Fruit fly (Drosophila melanogaster): ENCODE data around the gene E2f2.

DNA sequence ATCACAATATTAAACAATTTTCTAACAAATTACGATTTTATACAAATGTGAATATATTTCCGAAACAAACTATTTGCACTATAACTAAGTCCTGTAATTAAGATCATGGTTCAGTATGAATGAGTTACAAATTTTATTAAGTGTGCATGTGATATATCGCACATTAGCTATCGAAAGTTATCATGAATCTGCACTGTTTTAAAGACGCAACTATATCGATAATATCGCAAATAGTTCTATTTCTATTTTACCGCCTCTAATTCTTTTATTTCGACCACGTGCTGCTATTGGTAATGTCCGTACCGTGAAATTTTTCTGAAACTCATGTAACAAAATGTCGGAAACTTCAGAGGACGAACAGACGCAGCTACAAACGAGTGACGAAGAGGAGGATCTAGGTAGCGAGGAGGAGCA is 13.6 kb downstream of the E2f2 start, which contains the start of gene pths:
- no peak for TF ChIP-seq Sin3A (optimal IDR thresholded peaks at IDR 0.05)
- no peak for TF ChIP-seq Myc (optimal IDR thresholded peaks at IDR 0.05)
- TF ChIP-seq ttk (optimal IDR thresholded peaks at IDR 0.05) = no peak
- TF ChIP-seq psq (optimal IDR thresholded peaks at IDR 0.05) = no peak
- TF ChIP-seq h (optimal IDR thresholded peaks at IDR 0.05) = no peak
- no peak for TF ChIP-seq insv (optimal IDR thresholded peaks at IDR 0.05)

Data from Kc167 (cell line).